Worm (Caenorhabditis elegans): ENCODE results near the gene cest-9.1.

- TF ChIP-seq R02D3.7 (tag; optimal IDR thresholded peaks at IDR 0.05) = no peak
- TF ChIP-seq nhr-129 (tag; optimal IDR thresholded peaks at IDR 0.05) = no peak
- TF ChIP-seq nhr-12 (tag; optimal IDR thresholded peaks at IDR 0.05) = no peak
These were observed 24.5 kb upstream of the cest-9.1 start for ce11 chrX:12201435-12201834.

All from whole organism, L2 larva.